Worm (Caenorhabditis elegans) whole organism, L4/young adult: ENCODE results near the gene fbxb-115.

Experiments used
- W03F9.2 ChIP-seq: fragments of 150-350 bp; optimal IDR thresholded peaks from 2 replicates; lab custom pipeline; 2014; ENCODE audit warnings: missing biosample characterization, missing genetic modification characterization
- dao-5 ChIP-seq: sonication (generic microtip); optimal IDR thresholded peaks from 2 replicates; lab custom pipeline; 2016; ENCODE audit warnings: missing genotype, missing genetic modification characterization, moderate library complexity, missing compliant biosample characterization

- no peak for TF ChIP-seq W03F9.2
- TF ChIP-seq dao-5 = no peak
These were observed 48.2 kb upstream of the fbxb-115 start, which contains the start of the genes F55C9.3 and fbxb-57 for ce11 chrV:19288073-19288805.
